Worm (Caenorhabditis elegans) whole organism, L2 larva: ENCODE measurements around the gene ocr-1.

Source experiments
- ZK546.5 ChIP-seq: sonication (generic microtip); optimal IDR thresholded peaks from 2 replicates; lab custom pipeline; 2017; ENCODE audit warnings: missing biosample characterization, missing genetic modification characterization
- aly-2 ChIP-seq: fragments of 150-350 bp; optimal IDR thresholded peaks from 2 replicates; lab custom pipeline; 2014; ENCODE audit warnings: missing biosample characterization, missing genetic modification characterization
- ama-1 ChIP-seq: fragments of 150-350 bp; optimal IDR thresholded peaks from 2 replicates; lab custom pipeline; 2018; ENCODE audit warnings: inconsistent platforms
- dmd-4 ChIP-seq: sonication (generic microtip); optimal IDR thresholded peaks from 2 replicates; lab custom pipeline; 2017; ENCODE audit warnings: missing biosample characterization, missing genetic modification characterization
- lin-39 ChIP-seq: fragments of 150-350 bp; optimal IDR thresholded peaks from 2 replicates; lab custom pipeline; 2014; ENCODE audit warnings: missing biosample characterization, missing genetic modification reagents, missing genetic modification characterization
- mab-5 ChIP-seq: fragments of 150-350 bp; optimal IDR thresholded peaks from 2 replicates; lab custom pipeline; 2014; ENCODE audit warnings: missing biosample characterization, missing genetic modification characterization
- nhr-237 ChIP-seq: fragments of 150-350 bp; optimal IDR thresholded peaks from 2 replicates; lab custom pipeline; 2014; ENCODE audit warnings: missing biosample characterization, missing genetic modification characterization
- skn-1 ChIP-seq: sonication (generic microtip); optimal IDR thresholded peaks from 2 replicates; lab custom pipeline; 2017; ENCODE audit warnings: missing biosample characterization, missing genetic modification characterization
- snpc-4 ChIP-seq: fragments of 150-350 bp; optimal IDR thresholded peaks from 2 replicates; lab custom pipeline; 2014; ENCODE audit warnings: missing biosample characterization, missing genetic modification characterization
- unc-39 ChIP-seq: fragments of 150-350 bp; optimal IDR thresholded peaks from 2 replicates; lab custom pipeline; 2014; ENCODE audit warnings: missing biosample characterization, missing genetic modification characterization
- unc-62 ChIP-seq: fragments of 150-350 bp; optimal IDR thresholded peaks from 2 replicates; lab custom pipeline; 2014; ENCODE audit warnings: missing biosample characterization, missing genetic modification reagents, missing genetic modification characterization
- zag-1 ChIP-seq: fragments of 150-350 bp; optimal IDR thresholded peaks from 2 replicates; lab custom pipeline; 2014; ENCODE audit warnings: missing biosample characterization, missing genetic modification characterization
- ztf-11 ChIP-seq: sonication (generic microtip); optimal IDR thresholded peaks from 2 replicates; lab custom pipeline; 2017; ENCODE audit warnings: missing biosample characterization, missing genetic modification characterization

ce11 chrV:10727651-10728050 is 36.5 kb upstream of the ocr-1 start:
- TF ChIP-seq zag-1 (no peak), unc-39 (tag; lab: Kevin White, UChicago) (no peak), skn-1 (tag; lab: Kevin White, UChicago) (no peak), ztf-11 (tag; lab: Kevin White, UChicago) (no peak), dmd-4 (tag; lab: Kevin White, UChicago) (no peak), nhr-237 (tag; lab: Kevin White, UChicago) (no peak), lin-39 (tag; lab: Kevin White, UChicago) (no peak), ZK546.5 (no peak), snpc-4 (no peak), aly-2 (no peak), unc-62 (GFP tag; lab: Kevin White, UChicago) (peak; percentile 70), mab-5 (tag; lab: Kevin White, UChicago) (peak; percentile 83), ama-1 (no peak)
